Fruit fly (Drosophila melanogaster) whole organism: ENCODE results near the gene CG31274.

Experiments
- CG8478 ChIP-seq: fragments of >200 bp; optimal IDR thresholded peaks from 2 replicates; lab custom pipeline; 2018; ENCODE audit warnings: inconsistent platforms
- Dll ChIP-seq: fragments of >200 bp; optimal IDR thresholded peaks from 2 replicates; lab custom pipeline; 2017
- EcR ChIP-seq, 2 experiments: fragments of >200 bp; optimal IDR thresholded peaks; 2 replicates each; lab custom pipeline; 2017; ENCODE audit warnings: missing biosample characterization in 2 of 2, missing genetic modification characterization in 2 of 2, missing genetic modification reagents in 2 of 2
- pan ChIP-seq: fragments of >200 bp; optimal IDR thresholded peaks from 2 replicates; lab custom pipeline; 2017
- psq ChIP-seq: fragments of >200 bp; optimal IDR thresholded peaks from 2 replicates; lab custom pipeline; 2017
- usp ChIP-seq: fragments of >200 bp; optimal IDR thresholded peaks from 2 replicates; lab custom pipeline; 2017; ENCODE audit warnings: missing biosample characterization, missing genetic modification characterization, mixed read lengths

DNA sequence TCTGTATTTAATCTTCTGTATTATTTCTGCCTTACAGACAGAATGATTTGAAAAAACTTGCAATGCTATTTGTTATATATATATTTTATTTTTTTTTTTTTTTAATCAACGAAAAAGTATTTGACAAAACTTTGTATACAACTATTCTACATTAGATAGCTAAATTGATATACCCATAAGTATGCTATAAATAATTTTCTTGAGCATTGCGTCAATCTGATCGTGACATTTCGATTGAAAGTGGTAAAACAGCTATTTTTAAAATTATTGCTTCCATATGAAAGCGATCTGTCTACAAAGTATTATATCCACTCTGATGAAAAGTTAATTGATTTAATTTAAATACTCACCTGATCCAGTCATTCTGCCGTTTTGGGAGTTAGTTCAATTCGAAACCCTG, 8.6 kb upstream of the CG31274 start:
- no peak for TF ChIP-seq CG8478
- no peak for TF ChIP-seq Dll (lab: Kevin White, UChicago)
- TF ChIP-seq psq (lab: Kevin White, UChicago) = no peak
- TF ChIP-seq EcR (GFP tag; optimal IDR thresholded peaks at IDR 0.05; lab: Kevin White, UChicago) = no peak
- TF ChIP-seq pan (lab: Kevin White, UChicago) = no peak
- no peak for TF ChIP-seq usp (GFP tag; lab: Kevin White, UChicago)
